Worm (Caenorhabditis elegans): Measurements from ENCODE around the gene lipl-5.

lipl-5 gene

ce11 chrV:385488-385887 lies at the start of gene lipl-5:
Gene lipl-5, plus strand, starts transcription at chrV:385746.
- TF ChIP-seq fkh-6 (tag; optimal IDR thresholded peaks at IDR 0.05) (no peak), ahr-1 (tag; optimal IDR thresholded peaks at IDR 0.05) (no peak), elt-4 (tag; optimal IDR thresholded peaks at IDR 0.05) (no peak), hlh-13 (GFP tag; optimal IDR thresholded peaks at IDR 0.05) (no peak), elt-2 (tag; optimal IDR thresholded peaks at IDR 0.05) (peak; percentile 59)

- no peak for TF ChIP-seq dmd-4 (tag; optimal IDR thresholded peaks at IDR 0.05; ENCODE audit: borderline replicate concordance)
Observed at ce11 chrV:336350-336749, 49.2 kb upstream of the lipl-5 start, which contains the start of gene dmd-8. Gene dmd-8, minus strand, starts transcription at chrV:336450.

ce11 chrV:342346-342745 lies 43.2 kb upstream of the lipl-5 start:
- TF ChIP-seq ceh-19 (GFP tag; optimal IDR thresholded peaks at IDR 0.05) = no peak
- TF ChIP-seq nhr-232 (tag; optimal IDR thresholded peaks at IDR 0.05) = no peak
- TF ChIP-seq ceh-2 (tag; optimal IDR thresholded peaks at IDR 0.05) = no peak
- no peak for TF ChIP-seq fax-1 (tag; optimal IDR thresholded peaks at IDR 0.05)
- TF ChIP-seq odd-2 (tag; optimal IDR thresholded peaks at IDR 0.05) = no peak
- no peak for TF ChIP-seq pat-9 (tag; optimal IDR thresholded peaks at IDR 0.05)
- TF ChIP-seq ceh-22 (tag; optimal IDR thresholded peaks at IDR 0.05) = no peak
- no peak for TF ChIP-seq sox-4 (tag; optimal IDR thresholded peaks at IDR 0.05)
- no peak for TF ChIP-seq eyg-1 (tag; optimal IDR thresholded peaks at IDR 0.05)
- TF ChIP-seq ceh-34 (tag; optimal IDR thresholded peaks at IDR 0.05) = no peak
- TF ChIP-seq hlh-15 (tag; optimal IDR thresholded peaks at IDR 0.05) = no peak
- TF ChIP-seq fkh-6 (tag; optimal IDR thresholded peaks at IDR 0.05) = no peak
- TF ChIP-seq ceh-45 (GFP tag; IDR thresholded peaks at IDR 0.05) = no peak
- TF ChIP-seq ceh-31 (tag; optimal IDR thresholded peaks at IDR 0.05) = no peak
- no peak for TF ChIP-seq unc-86 (tag; optimal IDR thresholded peaks at IDR 0.05)
- TF ChIP-seq zip-5 (tag; optimal IDR thresholded peaks at IDR 0.05) = no peak

- TF ChIP-seq ceh-9 (tag; optimal IDR thresholded peaks at IDR 0.05) = no peak
- TF ChIP-seq ets-4 (tag; optimal IDR thresholded peaks at IDR 0.05) = no peak
- TF ChIP-seq zip-5 (tag; optimal IDR thresholded peaks at IDR 0.05) = no peak
Observed at ce11 chrV:343128-343527, 42.4 kb upstream of the lipl-5 start, which contains the start of gene wago-10. Gene wago-10, plus strand, starts transcription at chrV:343428.

ce11 chrV:343546-343945 lies 42.0 kb upstream of the lipl-5 start:
- TF ChIP-seq dmd-4 (tag; optimal IDR thresholded peaks at IDR 0.05; ENCODE audit: borderline replicate concordance) = no peak
- no peak for TF ChIP-seq ceh-24 (tag; optimal IDR thresholded peaks at IDR 0.05)
- TF ChIP-seq ama-1 (optimal IDR thresholded peaks at IDR 0.05) = no peak

ce11 chrV:346005-346404 lies 39.5 kb upstream of the lipl-5 start:
- TF ChIP-seq ceh-9 (tag; optimal IDR thresholded peaks at IDR 0.05) (no peak), tbx-7 (tag; optimal IDR thresholded peaks at IDR 0.05) (no peak), gmeb-2 (tag; optimal IDR thresholded peaks at IDR 0.05) (no peak), hlh-15 (tag; optimal IDR thresholded peaks at IDR 0.05) (no peak), nhr-232 (tag; optimal IDR thresholded peaks at IDR 0.05) (no peak), unc-86 (tag; optimal IDR thresholded peaks at IDR 0.05) (no peak), tbx-2 (tag; optimal IDR thresholded peaks at IDR 0.05) (no peak), ztf-16 (tag; optimal IDR thresholded peaks at IDR 0.05) (no peak), K02D7.2 (tag; optimal IDR thresholded peaks at IDR 0.05) (no peak), hlh-13 (GFP tag; optimal IDR thresholded peaks at IDR 0.05) (no peak), fkh-6 (tag; optimal IDR thresholded peaks at IDR 0.05) (no peak), dve-1 (tag; optimal IDR thresholded peaks at IDR 0.05) (no peak), pha-4 (tag; optimal IDR thresholded peaks at IDR 0.05) (no peak), ceh-31 (tag; optimal IDR thresholded peaks at IDR 0.05) (no peak), hlh-6 (tag; optimal IDR thresholded peaks at IDR 0.05) (no peak), F13H6.1 (tag; optimal IDR thresholded peaks at IDR 0.05) (no peak), Y22D7AL.16 (tag; optimal IDR thresholded peaks at IDR 0.05) (no peak), ceh-30 (tag; optimal IDR thresholded peaks at IDR 0.05) (no peak)
